Worm (Caenorhabditis elegans): ENCODE data around the gene Y66D12A.24.

The Y66D12A.24 gene

ce11 chrIII:11466420-11467188, 30.1 kb upstream of the Y66D12A.24 start:
- peak; percentile 52 for TF ChIP-seq sptf-1 (tag; optimal IDR thresholded peaks at IDR 0.05)
- TF ChIP-seq unc-120 (tag; optimal IDR thresholded peaks at IDR 0.05; ENCODE audit: poor library complexity, severe bottlenecking): peak; percentile 61
- peak; percentile 20 for TF ChIP-seq hlh-1 (tag; optimal IDR thresholded peaks at IDR 0.05)
- TF ChIP-seq ceh-83 (GFP tag; optimal IDR thresholded peaks at IDR 0.05): peak; percentile 54
- no peak for TF ChIP-seq mls-2 (tag; optimal IDR thresholded peaks at IDR 0.05)
- no peak for TF ChIP-seq M03D4.4 (tag; optimal IDR thresholded peaks at IDR 0.05)

- TF ChIP-seq cnd-1 (tag; optimal IDR thresholded peaks at IDR 0.05): peak; percentile 5
- no peak for TF ChIP-seq ceh-39 (tag; optimal IDR thresholded peaks at IDR 0.05)
- no peak for TF ChIP-seq ces-1 (GFP tag; optimal IDR thresholded peaks at IDR 0.05)
- peak; percentile 96 for TF ChIP-seq ham-2 (GFP tag; optimal IDR thresholded peaks at IDR 0.05)
- TF ChIP-seq unc-120 (tag; optimal IDR thresholded peaks at IDR 0.05; ENCODE audit: poor library complexity, severe bottlenecking): peak; percentile 13
- TF ChIP-seq nhr-76 (tag; optimal IDR thresholded peaks at IDR 0.05): no peak
Measured at ce11 chrIII:11467631-11468481, 28.8 kb upstream of the Y66D12A.24 start.

ce11 chrIII:11470311-11470858, 26.3 kb upstream of the Y66D12A.24 start, which contains the start of gene bed-2:
TSS of gene bed-2 (minus strand) at chrIII:11470808.
- TF ChIP-seq ceh-83 (GFP tag; optimal IDR thresholded peaks at IDR 0.05) (no peak), ces-1 (GFP tag; optimal IDR thresholded peaks at IDR 0.05) (no peak), flh-1 (GFP tag; optimal IDR thresholded peaks at IDR 0.05) (no peak), tbx-8 (GFP tag; optimal IDR thresholded peaks at IDR 0.05) (no peak), nhr-28 (tag; optimal IDR thresholded peaks at IDR 0.05) (no peak), ceh-43 (GFP tag; optimal IDR thresholded peaks at IDR 0.05) (no peak), nhr-76 (tag; optimal IDR thresholded peaks at IDR 0.05) (no peak), unc-39 (tag; optimal IDR thresholded peaks at IDR 0.05) (no peak), zip-8 (tag; optimal IDR thresholded peaks at IDR 0.05) (no peak), blmp-1 (tag; optimal IDR thresholded peaks at IDR 0.05) (no peak), sem-2 (GFP tag; optimal IDR thresholded peaks at IDR 0.05) (no peak), pha-4 (tag; optimal IDR thresholded peaks at IDR 0.05) (no peak), lin-32 (GFP tag; optimal IDR thresholded peaks at IDR 0.05) (no peak), nhr-12 (tag; optimal IDR thresholded peaks at IDR 0.05) (no peak)

ce11 chrIII:11471336-11471735, 25.3 kb upstream of the Y66D12A.24 start:
- TF ChIP-seq lsy-2 (tag; optimal IDR thresholded peaks at IDR 0.05): peak; percentile 28
- TF ChIP-seq nhr-237 (tag; optimal IDR thresholded peaks at IDR 0.05): no peak

- TF ChIP-seq ces-1 (GFP tag; optimal IDR thresholded peaks at IDR 0.05) (no peak), nhr-12 (tag; optimal IDR thresholded peaks at IDR 0.05) (no peak), blmp-1 (tag; optimal IDR thresholded peaks at IDR 0.05) (no peak), flh-1 (GFP tag; optimal IDR thresholded peaks at IDR 0.05) (no peak), lin-32 (GFP tag; optimal IDR thresholded peaks at IDR 0.05) (no peak), tbx-8 (GFP tag; optimal IDR thresholded peaks at IDR 0.05) (no peak), elt-1 (tag; optimal IDR thresholded peaks at IDR 0.05; ENCODE audit: borderline replicate concordance, insufficient read depth) (no peak), ztf-11 (tag; optimal IDR thresholded peaks at IDR 0.05) (no peak), elt-3 (tag; optimal IDR thresholded peaks at IDR 0.05) (no peak)
Measured at ce11 chrIII:11472861-11473260, 23.8 kb upstream of the Y66D12A.24 start.

Data from whole organism, mixed stage, embryonic.